Fruit fly (Drosophila melanogaster) whole organism, prepupa: ENCODE data around the gene Vps16A.

ENCODE experiments used
- Blimp-1 ChIP-seq: fragments of 200-800 bp; sonication (Bioruptor generic); optimal IDR thresholded peaks from 3 replicates; lab custom pipeline; 2017; ENCODE audit warnings: missing biosample characterization, missing genetic modification characterization, mild to moderate bottlenecking, moderate library complexity, missing genetic modification reagents
- CG10669 ChIP-seq: fragments of 200-800 bp; sonication (Bioruptor generic); optimal IDR thresholded peaks from 3 replicates; lab custom pipeline; 2018; ENCODE audit warnings: missing biosample characterization, mild to moderate bottlenecking, missing genetic modification characterization, moderate library complexity
- CG11294 ChIP-seq: fragments of 200-800 bp; sonication (Bioruptor generic); IDR thresholded peaks from 2 replicates; pipeline ENCODE4 v1.3.6; 2022; ENCODE audit warnings: missing biosample characterization, missing genetic modification characterization
- CG11762 ChIP-seq: fragments of 200-800 bp; sonication (Bioruptor generic); optimal IDR thresholded peaks from 3 replicates; lab custom pipeline; 2016; ENCODE audit warnings: missing biosample characterization, missing genetic modification characterization; ENCODE audit not compliant: insufficient read depth
- CG11902 ChIP-seq: fragments of 200-800 bp; sonication (Bioruptor generic); optimal IDR thresholded peaks from 3 replicates; lab custom pipeline; 2016; ENCODE audit warnings: missing biosample characterization, missing genetic modification characterization
- CG15336 ChIP-seq: fragments of 200-800 bp; sonication (Bioruptor generic); IDR thresholded peaks from 2 replicates; pipeline ENCODE4 v1.3.6; 2022; ENCODE audit warnings: missing biosample characterization, missing genetic modification characterization
- CG1621 ChIP-seq: fragments of 200-800 bp; sonication (Bioruptor generic); optimal IDR thresholded peaks from 3 replicates; lab custom pipeline; 2018; ENCODE audit warnings: missing biosample characterization, mild to moderate bottlenecking, missing genetic modification characterization
- CG16779 ChIP-seq: fragments of 200-800 bp; sonication (Bioruptor generic); optimal IDR thresholded peaks from 3 replicates; lab custom pipeline; 2017; ENCODE audit warnings: missing biosample characterization, mild to moderate bottlenecking, missing genetic modification characterization
- CG3032 ChIP-seq: fragments of 200-800 bp; optimal IDR thresholded peaks from 2 replicates; lab custom pipeline; 2019; ENCODE audit warnings: missing biosample characterization, mild to moderate bottlenecking, missing genetic modification characterization, moderate library complexity
- CG31627 ChIP-seq: fragments of 200-800 bp; sonication (Bioruptor generic); optimal IDR thresholded peaks from 3 replicates; lab custom pipeline; 2016; ENCODE audit warnings: missing biosample characterization, missing genetic modification characterization
- CG32006 ChIP-seq: fragments of 200-800 bp; sonication (Bioruptor generic); optimal IDR thresholded peaks from 3 replicates; lab custom pipeline; 2017; ENCODE audit warnings: missing biosample characterization, mild to moderate bottlenecking, missing genetic modification characterization
- CG34406 ChIP-seq: fragments of 200-800 bp; sonication (Bioruptor generic); optimal IDR thresholded peaks from 3 replicates; lab custom pipeline; 2016; ENCODE audit warnings: missing biosample characterization, missing genetic modification characterization
- CG3919 ChIP-seq: fragments of 200-800 bp; sonication (Bioruptor generic); optimal IDR thresholded peaks from 3 replicates; lab custom pipeline; 2016; ENCODE audit warnings: missing biosample characterization, missing genetic modification characterization
- CG4318 ChIP-seq: fragments of 200-800 bp; sonication (Bioruptor generic); optimal IDR thresholded peaks from 3 replicates; lab custom pipeline; 2017; ENCODE audit warnings: missing biosample characterization, mild to moderate bottlenecking, missing genetic modification characterization
- CG6163 ChIP-seq: fragments of 200-800 bp; sonication (Bioruptor generic); IDR thresholded peaks from 3 replicates; pipeline ENCODE4 v1.3.6; 2022; ENCODE audit warnings: missing biosample characterization, missing genetic modification characterization
- CG6276 ChIP-seq: fragments of 200-800 bp; sonication (Bioruptor generic); optimal IDR thresholded peaks from 2 replicates; lab custom pipeline; 2017; ENCODE audit warnings: missing biosample characterization, mild to moderate bottlenecking, missing genetic modification characterization
- CG6792 ChIP-seq: fragments of 200-800 bp; sonication (Bioruptor generic); optimal IDR thresholded peaks from 3 replicates; lab custom pipeline; 2016; ENCODE audit warnings: missing biosample characterization, missing genetic modification characterization
- CG6808 ChIP-seq: fragments of 200-800 bp; sonication (Bioruptor generic); optimal IDR thresholded peaks from 3 replicates; lab custom pipeline; 2017; ENCODE audit warnings: missing biosample characterization, missing genetic modification characterization, mild to moderate bottlenecking, moderate library complexity, missing genetic modification reagents
- CG6854 ChIP-seq: fragments of 200-800 bp; sonication (Bioruptor generic); optimal IDR thresholded peaks from 2 replicates; lab custom pipeline; 2017; ENCODE audit warnings: missing biosample characterization, mild to moderate bottlenecking, missing genetic modification characterization
- CG8119 ChIP-seq: fragments of 200-800 bp; sonication (Bioruptor generic); IDR thresholded peaks from 3 replicates; pipeline ENCODE4 v1.3.6; 2022; ENCODE audit warnings: missing biosample characterization, missing genetic modification characterization
- Eip78C ChIP-seq: fragments of 200-800 bp; sonication (Bioruptor generic); peaks from one replicate; lab custom pipeline; 2016; ENCODE audit warnings: missing biosample characterization, missing genetic modification characterization
- Ets21C ChIP-seq: fragments of 200-800 bp; sonication (Bioruptor generic); optimal IDR thresholded peaks from 3 replicates; lab custom pipeline; 2016; ENCODE audit warnings: missing biosample characterization, missing genetic modification characterization
- Gug ChIP-seq: fragments of 200-800 bp; sonication (Bioruptor generic); IDR thresholded peaks from 2 replicates; pipeline ENCODE4 v1.3.6; 2022; ENCODE audit warnings: missing biosample characterization, missing genetic modification characterization
- Hr4 ChIP-seq: fragments of 200-800 bp; sonication (Bioruptor generic); optimal IDR thresholded peaks from 3 replicates; lab custom pipeline; 2016; ENCODE audit warnings: missing biosample characterization, missing genetic modification characterization
- Lpt ChIP-seq: fragments of 200-800 bp; sonication (Bioruptor generic); optimal IDR thresholded peaks from 3 replicates; lab custom pipeline; 2016; ENCODE audit warnings: missing biosample characterization, missing genetic modification characterization
- Met ChIP-seq: fragments of 200-800 bp; sonication (Bioruptor generic); optimal IDR thresholded peaks from 3 replicates; lab custom pipeline; 2016; ENCODE audit warnings: missing biosample characterization, missing genetic modification characterization
- OdsH ChIP-seq: fragments of 200-800 bp; sonication (Bioruptor generic); optimal IDR thresholded peaks from 3 replicates; lab custom pipeline; 2016; ENCODE audit warnings: missing biosample characterization, missing genetic modification characterization
- Smox ChIP-seq: fragments of 200-800 bp; sonication (Bioruptor generic); optimal IDR thresholded peaks from 3 replicates; lab custom pipeline; 2016; ENCODE audit warnings: missing biosample characterization, missing genetic modification characterization
- Sox14 ChIP-seq: fragments of 200-800 bp; sonication (Bioruptor generic); optimal IDR thresholded peaks from 3 replicates; lab custom pipeline; 2016; ENCODE audit warnings: missing biosample characterization, missing genetic modification characterization
- achi ChIP-seq: fragments of 200-800 bp; sonication (Bioruptor generic); optimal IDR thresholded peaks from 3 replicates; lab custom pipeline; 2016; ENCODE audit warnings: missing biosample characterization, missing genetic modification characterization
- cyc ChIP-seq: fragments of 200-800 bp; sonication (Bioruptor generic); optimal IDR thresholded peaks from 3 replicates; lab custom pipeline; 2016; ENCODE audit warnings: missing biosample characterization, missing genetic modification characterization
- eg ChIP-seq: fragments of 200-800 bp; sonication (Bioruptor generic); IDR thresholded peaks from 3 replicates; pipeline ENCODE4 v1.3.6; 2022; ENCODE audit warnings: missing biosample characterization, missing genetic modification characterization
- esn ChIP-seq: fragments of 200-800 bp; sonication (Bioruptor generic); optimal IDR thresholded peaks from 2 replicates; lab custom pipeline; 2016; ENCODE audit warnings: missing biosample characterization, mild to moderate bottlenecking, missing genetic modification characterization, moderate library complexity
- fd85E ChIP-seq: fragments of 200-800 bp; sonication (Bioruptor generic); optimal IDR thresholded peaks from 3 replicates; lab custom pipeline; 2016; ENCODE audit warnings: missing biosample characterization, missing genetic modification characterization
- lz ChIP-seq: fragments of 200-800 bp; sonication (Bioruptor generic); optimal IDR thresholded peaks from 3 replicates; lab custom pipeline; 2016; ENCODE audit warnings: missing biosample characterization, missing genetic modification characterization
- net ChIP-seq: fragments of 200-800 bp; sonication (Bioruptor generic); optimal IDR thresholded peaks from 3 replicates; lab custom pipeline; 2016; ENCODE audit warnings: missing biosample characterization, missing genetic modification characterization
- pdm3 ChIP-seq: fragments of 200-800 bp; sonication (Bioruptor generic); optimal IDR thresholded peaks from 3 replicates; lab custom pipeline; 2016; ENCODE audit warnings: missing biosample characterization, missing genetic modification characterization
- ss ChIP-seq, 2 experiments: fragments of 200-800 bp; sonication (Bioruptor generic); optimal IDR thresholded peaks; 2 replicates in 1 of 2; 3 replicates in 1 of 2; lab custom pipeline; 2017 to 2018; ENCODE audit warnings: mild to moderate bottlenecking in 2 of 2, missing biosample characterization in 2 of 2, missing genetic modification characterization in 2 of 2, moderate library complexity in 1 of 2
- svp ChIP-seq: fragments of 200-800 bp; sonication (Bioruptor generic); peaks from one replicate; lab custom pipeline; 2016; ENCODE audit warnings: missing biosample characterization, missing genetic modification characterization
- vri ChIP-seq: fragments of 200-800 bp; sonication (Bioruptor generic); optimal IDR thresholded peaks from 3 replicates; lab custom pipeline; 2016; ENCODE audit warnings: missing biosample characterization, mild to moderate bottlenecking, missing genetic modification characterization

Gene Vps16A

DNA sequence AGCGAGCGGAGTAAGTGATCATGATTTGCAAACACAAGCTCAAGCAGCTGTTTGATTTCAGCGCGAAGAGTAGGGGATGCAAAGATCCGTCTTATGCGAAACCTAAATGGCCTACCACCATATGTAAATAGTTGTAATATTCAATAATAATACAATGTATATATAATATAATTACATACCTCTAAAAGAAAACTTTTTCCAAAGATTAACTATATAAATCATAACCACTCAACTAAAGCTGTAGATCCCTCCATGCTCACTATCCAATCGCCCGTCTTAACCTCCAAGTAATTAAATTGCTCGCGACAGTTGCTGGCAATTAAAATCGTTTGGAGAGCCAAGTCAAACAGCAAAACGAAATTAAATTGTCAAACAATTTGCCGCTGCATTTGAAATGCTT lies 39.5 kb upstream of the Vps16A start (continued):
- TF ChIP-seq CG4318 (GFP tag; lab: Kevin White, UChicago) (peak; percentile 84), CG34406 (GFP tag; lab: Kevin White, UChicago) (peak; percentile 85), CG11762 (GFP tag; lab: Kevin White, UChicago) (peak; percentile 79), CG6276 (peak; percentile 91), Gug (GFP tag; lab: Robert Waterston, UW) (peak; percentile 89), Met (GFP tag; lab: Kevin White, UChicago) (peak; percentile 76), Lpt (GFP tag; lab: Kevin White, UChicago) (peak; percentile 77), CG6163 (peak; percentile 94), svp (GFP tag; lab: Kevin White, UChicago) (peak; percentile 65), Blimp-1 (GFP tag; lab: Kevin White, UChicago) (peak; percentile 40), Eip78C (GFP tag; lab: Kevin White, UChicago) (peak; percentile 93), CG6808 (GFP tag; lab: Kevin White, UChicago) (peak; percentile 73), ss (GFP tag; optimal IDR thresholded peaks at IDR 0.05; lab: Kevin White, UChicago) (peak in 1 of 2 experiments; percentile 61), CG3919 (GFP tag; lab: Kevin White, UChicago) (peak; percentile 90), CG10669 (GFP tag; lab: Kevin White, UChicago) (peak; percentile 78), fd85E (GFP tag; lab: Kevin White, UChicago) (no peak), lz (GFP tag; lab: Kevin White, UChicago) (peak; percentile 71), CG31627 (peak; percentile 60), CG6854 (no peak), Ets21C (GFP tag; lab: Kevin White, UChicago) (peak; percentile 35), Smox (GFP tag; lab: Kevin White, UChicago) (peak; percentile 71), CG16779 (tag; lab: Kevin White, UChicago) (peak; percentile 68), CG15336 (GFP tag; lab: Robert Waterston, UW) (peak; percentile 96), Hr4 (peak; percentile 85), esn (GFP tag; lab: Kevin White, UChicago) (peak; percentile 79), CG11902 (GFP tag; lab: Kevin White, UChicago) (peak; percentile 72), CG3032 (tag; lab: Kevin White, UChicago) (peak; percentile 82), CG1621 (tag; lab: Kevin White, UChicago) (peak; percentile 61), CG32006 (GFP tag; lab: Kevin White, UChicago) (peak; percentile 95), OdsH (GFP tag; lab: Kevin White, UChicago) (peak; percentile 91), cyc (GFP tag; lab: Kevin White, UChicago) (peak; percentile 58), vri (GFP tag; lab: Kevin White, UChicago) (no peak), CG6792 (GFP tag; lab: Kevin White, UChicago) (peak; percentile 80), net (GFP tag; lab: Kevin White, UChicago) (peak; percentile 79)

DNA sequence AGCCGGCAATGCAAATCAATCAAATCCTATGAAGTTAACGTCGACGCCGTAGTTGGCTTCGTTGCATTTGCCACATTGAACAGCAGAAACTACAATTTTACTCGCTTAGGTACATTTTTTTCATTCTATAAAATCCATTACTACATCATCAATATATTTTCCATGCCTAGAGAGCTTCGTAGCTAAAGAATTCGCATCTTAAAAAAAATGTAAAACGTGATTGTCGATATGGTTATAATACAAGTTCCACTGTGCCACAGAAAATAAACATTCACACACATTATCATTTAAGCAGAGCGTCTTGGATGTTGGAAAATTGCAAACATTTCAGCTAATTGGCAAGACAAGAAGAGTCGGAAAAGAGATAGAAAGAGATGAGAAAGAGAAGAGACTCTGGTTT lies 38.9 kb upstream of the Vps16A start:
- peak; percentile 37 for TF ChIP-seq Lpt (GFP tag; lab: Kevin White, UChicago)
- no peak for TF ChIP-seq svp (GFP tag; lab: Kevin White, UChicago)
- TF ChIP-seq cyc (GFP tag; lab: Kevin White, UChicago), result no peak
- peak; percentile 31; the same call in 1 of the 2 replicates for TF ChIP-seq Gug (GFP tag; lab: Robert Waterston, UW)
- TF ChIP-seq Eip78C (GFP tag; lab: Kevin White, UChicago), result peak; percentile 67
- peak; percentile 9 for TF ChIP-seq OdsH (GFP tag; lab: Kevin White, UChicago)
- peak; percentile 82 for TF ChIP-seq CG15336 (GFP tag; lab: Robert Waterston, UW)
- TF ChIP-seq vri (GFP tag; lab: Kevin White, UChicago), result no peak
- TF ChIP-seq CG11294 (GFP tag; lab: Robert Waterston, UW), result no peak
- peak; percentile 36 for TF ChIP-seq pdm3
- no peak for TF ChIP-seq achi (GFP tag; lab: Kevin White, UChicago)
- no peak for TF ChIP-seq CG31627
- peak; percentile 8 for TF ChIP-seq Sox14 (GFP tag; lab: Kevin White, UChicago)
- TF ChIP-seq CG8119 (GFP tag; lab: Robert Waterston, UW), result peak; percentile 44; the same call in 2 of the 3 replicates
- peak; percentile 54 for TF ChIP-seq Hr4
- peak; percentile 71 for TF ChIP-seq eg (GFP tag; lab: Robert Waterston, UW)
